Worm (Caenorhabditis elegans): ENCODE results near the gene M01F1.4.

- TF ChIP-seq zag-1 (tag; optimal IDR thresholded peaks at IDR 0.05) (no peak), jun-1 (tag; optimal IDR thresholded peaks at IDR 0.05) (no peak), elt-2 (tag; optimal IDR thresholded peaks at IDR 0.05) (no peak), aly-2 (tag; optimal IDR thresholded peaks at IDR 0.05) (no peak), lsy-12 (tag; optimal IDR thresholded peaks at IDR 0.05) (no peak), snpc-4 (tag; optimal IDR thresholded peaks at IDR 0.05) (no peak), ama-1 (optimal IDR thresholded peaks at IDR 0.05) (no peak), nhr-28 (tag; optimal IDR thresholded peaks at IDR 0.05) (no peak), nfya-1 (tag; optimal IDR thresholded peaks at IDR 0.05; ENCODE audit: insufficient read depth) (no peak)
Measured at ce11 chrIII:3480236-3480635, 29.6 kb downstream of the M01F1.4 start.

Data from whole organism, L3 larva.